Worm (Caenorhabditis elegans) whole organism, L1 larva: ENCODE data around the gene F13B12.3.

Experiments used
- dsc-1 ChIP-seq: sonication (generic microtip); optimal IDR thresholded peaks from 2 replicates; lab custom pipeline; 2016; ENCODE audit warnings: mild to moderate bottlenecking, missing genetic modification characterization, missing compliant biosample characterization
- efl-1 ChIP-seq, 4 experiments: fragments of 150-350 bp; optimal IDR thresholded peaks in 3 of 4; peaks in 1 of 4; 1 replicate in 1 of 4; 2 replicates in 3 of 4; lab custom pipeline; 2014; ENCODE audit warnings: missing biosample characterization in 2 of 4, missing genetic modification characterization in 2 of 4, missing genetic modification reagents in 2 of 4
- fkh-4 ChIP-seq: sonication (generic microtip); optimal IDR thresholded peaks from 2 replicates; lab custom pipeline; 2016; ENCODE audit warnings: missing compliant biosample characterization, missing genetic modification characterization, borderline replicate concordance
- lin-15B ChIP-seq: fragments of 150-350 bp; sonication (generic microtip); optimal IDR thresholded peaks from 3 replicates; lab custom pipeline; 2014; ENCODE audit warnings: missing biosample characterization, missing genetic modification characterization
- nhr-11 ChIP-seq: fragments of 150-350 bp; optimal IDR thresholded peaks from 2 replicates; lab custom pipeline; 2014; ENCODE audit warnings: missing biosample characterization, missing genetic modification characterization
- nhr-237 ChIP-seq: fragments of 150-350 bp; optimal IDR thresholded peaks from 2 replicates; lab custom pipeline; 2014; ENCODE audit warnings: missing biosample characterization, missing genetic modification characterization
- nhr-71 ChIP-seq: sonication (generic microtip); optimal IDR thresholded peaks from 2 replicates; lab custom pipeline; 2016; ENCODE audit warnings: mild to moderate bottlenecking, missing genetic modification characterization, moderate library complexity, missing compliant biosample characterization
- nhr-84 ChIP-seq: sonication (generic microtip); optimal IDR thresholded peaks from 2 replicates; lab custom pipeline; 2017; ENCODE audit warnings: missing biosample characterization, missing genetic modification characterization
- tbx-2 ChIP-seq: sonication (generic microtip); optimal IDR thresholded peaks from 2 replicates; lab custom pipeline; 2016; ENCODE audit warnings: missing genetic modification characterization, missing compliant biosample characterization
- unc-86 ChIP-seq: sonication (generic microtip); optimal IDR thresholded peaks from 2 replicates; lab custom pipeline; 2016; ENCODE audit warnings: missing genetic modification characterization, missing compliant biosample characterization

The F13B12.3 gene

DNA sequence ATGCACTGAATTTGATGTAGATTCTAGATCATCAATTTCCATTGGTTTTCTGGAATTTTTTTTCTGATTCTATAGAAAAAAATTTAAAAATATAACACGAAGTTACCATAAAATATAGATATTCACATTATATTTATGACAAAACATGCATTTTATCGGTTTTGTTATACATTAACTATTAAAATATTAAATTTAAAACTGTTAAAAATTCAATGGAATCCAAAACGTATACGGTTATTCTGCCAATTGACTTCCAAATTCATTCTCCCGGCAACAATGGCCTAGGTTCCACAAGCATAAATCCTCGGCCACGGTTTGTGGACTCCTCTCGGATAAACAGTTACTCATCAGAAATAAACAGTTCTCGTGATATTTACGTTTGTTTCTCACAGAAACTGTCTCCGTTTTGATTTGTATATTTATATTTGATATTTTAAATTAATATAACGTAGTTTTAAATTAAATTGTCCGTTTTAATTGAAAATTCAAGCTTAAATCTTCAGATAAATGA, 44.7 kb downstream of the F13B12.3 start, which contains the start of the genes F01D4.5 and ced-5 (continued):
- TF ChIP-seq unc-86 (tag; lab: Kevin White, UChicago) = peak; percentile 77
- no peak for TF ChIP-seq nhr-84 (tag; lab: Kevin White, UChicago)
- TF ChIP-seq nhr-11 = no peak
- peak; percentile 69 to 80 for TF ChIP-seq efl-1 (optimal IDR thresholded peaks at IDR 0.05; lab: Kevin White, UChicago)
- peak; percentile 81 to 97 for TF ChIP-seq efl-1 (GFP tag; optimal IDR thresholded peaks at IDR 0.05 in 1 of 2; lab: Kevin White, UChicago)
- TF ChIP-seq nhr-71 (tag; lab: Kevin White, UChicago) = peak; percentile 94
- no peak for TF ChIP-seq nhr-237 (tag; lab: Kevin White, UChicago)

DNA sequence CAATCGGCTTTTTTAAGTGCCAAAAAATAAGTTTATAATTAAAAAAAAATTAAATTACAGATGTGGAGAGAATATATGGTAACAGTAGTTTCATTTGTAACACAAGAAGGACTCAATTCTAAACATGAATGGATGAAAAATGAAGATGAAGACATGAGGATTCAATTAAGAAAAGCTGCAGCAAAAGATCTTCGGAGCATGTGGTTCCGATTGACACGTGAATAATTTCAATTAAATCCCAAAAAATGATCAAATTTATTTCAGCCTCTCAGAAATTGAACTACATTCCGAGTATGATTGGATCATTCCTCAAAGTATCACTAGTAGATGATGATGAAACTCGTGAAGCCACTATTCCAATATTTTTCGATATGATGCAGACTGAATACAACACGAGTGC, 50.5 kb downstream of the F13B12.3 start:
- TF ChIP-seq tbx-2 (tag; lab: Kevin White, UChicago) (no peak), lin-15B (tag; lab: Kevin White, UChicago) (no peak), dsc-1 (tag; lab: Kevin White, UChicago) (peak; percentile 98), fkh-4 (tag; lab: Kevin White, UChicago) (peak; percentile 88)
